Worm (Caenorhabditis elegans) whole organism, L4 larva: ENCODE results near the gene W09C2.8.

Source experiments
- F10B5.3 ChIP-seq: sonication (generic microtip); optimal IDR thresholded peaks from 2 replicates; lab custom pipeline; 2016; ENCODE audit warnings: mild to moderate bottlenecking, missing genetic modification characterization, missing compliant biosample characterization
- F37D6.2 ChIP-seq: sonication (generic microtip); optimal IDR thresholded peaks from 2 replicates; lab custom pipeline; 2016; ENCODE audit warnings: mild to moderate bottlenecking, missing genetic modification characterization, missing compliant biosample characterization
- F44E2.7 ChIP-seq: fragments of 200-800 bp; sonication (Bioruptor generic); IDR thresholded peaks from 2 replicates; pipeline ENCODE4 v2.1.2; 2022; ENCODE audit warnings: missing genetic modification characterization, missing compliant biosample characterization
- F49E8.2 ChIP-seq: sonication (generic microtip); optimal IDR thresholded peaks from 2 replicates; lab custom pipeline; 2016; ENCODE audit warnings: missing compliant biosample characterization, mild to moderate bottlenecking, missing genetic modification characterization, borderline replicate concordance
- T20F7.1 ChIP-seq: fragments of 200-800 bp; sonication (Bioruptor generic); optimal IDR thresholded peaks from 2 replicates; lab custom pipeline; 2018; ENCODE audit warnings: mild to moderate bottlenecking, missing genetic modification characterization, missing compliant biosample characterization
- T26A8.4 ChIP-seq: fragments of 200-800 bp; sonication (Bioruptor generic); IDR thresholded peaks from 2 replicates; pipeline ENCODE4 v1.3.6; 2022; ENCODE audit warnings: missing genetic modification characterization, missing compliant biosample characterization
- Y48G9A.11 ChIP-seq: fragments of 200-800 bp; sonication (Bioruptor generic); IDR thresholded peaks from 2 replicates; pipeline ENCODE4 v1.3.6; 2022; ENCODE audit warnings: missing genetic modification reagents, missing genetic modification characterization, missing compliant biosample characterization
- Y5F2A.4 ChIP-seq: fragments of 200-800 bp; sonication (Bioruptor generic); optimal IDR thresholded peaks from 2 replicates; lab custom pipeline; 2018; ENCODE audit warnings: mild to moderate bottlenecking, missing genetic modification characterization, missing compliant biosample characterization
- aha-1 ChIP-seq: fragments of 150-350 bp; peaks from one replicate; lab custom pipeline; 2014; ENCODE audit warnings: missing biosample characterization, missing genetic modification characterization
- aly-2 ChIP-seq: sonication (generic microtip); optimal IDR thresholded peaks from 2 replicates; lab custom pipeline; 2018; ENCODE audit warnings: missing biosample characterization, missing genetic modification characterization
- arid-1 ChIP-seq: fragments of 200-800 bp; sonication (Bioruptor generic); conservative IDR thresholded peaks from 2 replicates; pipeline ENCODE4 v1.3.6; 2022; ENCODE audit warnings: missing genetic modification reagents, missing genetic modification characterization, missing compliant biosample characterization
- ceh-20 ChIP-seq: fragments of 200-800 bp; sonication (Bioruptor generic); IDR thresholded peaks from 2 replicates; pipeline ENCODE4 v1.3.6; 2022; ENCODE audit warnings: missing genetic modification reagents, missing genetic modification characterization, missing compliant biosample characterization
- ceh-28 ChIP-seq: fragments of 150-350 bp; optimal IDR thresholded peaks from 2 replicates; lab custom pipeline; 2014; ENCODE audit warnings: missing biosample characterization, missing genetic modification reagents, missing genetic modification characterization
- ceh-62 ChIP-seq: sonication (generic microtip); optimal IDR thresholded peaks from 2 replicates; lab custom pipeline; 2017; ENCODE audit warnings: missing biosample characterization, missing genetic modification characterization
- daf-12 ChIP-seq: fragments of 150-350 bp; optimal IDR thresholded peaks from 2 replicates; lab custom pipeline; 2014; ENCODE audit warnings: missing biosample characterization, missing genetic modification reagents, missing genetic modification characterization
- daf-16 ChIP-seq, 3 experiments: sonication (generic microtip); optimal IDR thresholded peaks; 2 replicates each; lab custom pipeline; 2016 to 2017; ENCODE audit warnings: missing genetic modification characterization in 3 of 3, missing genetic modification reagents in 3 of 3, mild to moderate bottlenecking in 2 of 3, missing compliant biosample characterization in 2 of 3, missing biosample characterization in 1 of 3, moderate library complexity in 1 of 3
- daf-8 ChIP-seq: fragments of 200-800 bp; sonication (Bioruptor generic); IDR thresholded peaks from 2 replicates; pipeline ENCODE4 v1.3.6; 2022; ENCODE audit warnings: missing genetic modification characterization, missing compliant biosample characterization
- dmd-6 ChIP-seq: fragments of 200-800 bp; sonication (Bioruptor generic); IDR thresholded peaks from 2 replicates; pipeline ENCODE4 v1.3.6; 2022; ENCODE audit warnings: missing genetic modification reagents, missing genetic modification characterization, missing compliant biosample characterization
- dmd-9 ChIP-seq: fragments of 200-800 bp; sonication (Bioruptor generic); IDR thresholded peaks from 2 replicates; pipeline ENCODE4 v1.3.6; 2022; ENCODE audit warnings: missing genetic modification reagents, missing genetic modification characterization, missing compliant biosample characterization
- dve-1 ChIP-seq: sonication (generic microtip); optimal IDR thresholded peaks from 2 replicates; lab custom pipeline; 2017; ENCODE audit warnings: antibody characterized with exemption, mild to moderate bottlenecking, missing genetic modification characterization, missing compliant biosample characterization; ENCODE audit not compliant: insufficient read depth
- egl-43 ChIP-seq: fragments of 200-800 bp; sonication (Bioruptor generic); IDR thresholded peaks from 2 replicates; pipeline ENCODE4 v1.3.6; 2022; ENCODE audit warnings: missing genetic modification reagents, missing genetic modification characterization, missing compliant biosample characterization
- fos-1 ChIP-seq: fragments of 150-350 bp; optimal IDR thresholded peaks from 2 replicates; lab custom pipeline; 2014; ENCODE audit warnings: missing biosample characterization, missing genetic modification characterization
- gei-8 ChIP-seq: fragments of 200-800 bp; sonication (Bioruptor generic); optimal IDR thresholded peaks from 2 replicates; lab custom pipeline; 2018; ENCODE audit warnings: mild to moderate bottlenecking, missing genetic modification characterization, missing compliant biosample characterization
- hlh-11 ChIP-seq: fragments of 200-800 bp; sonication (Bioruptor generic); optimal IDR thresholded peaks from 2 replicates; lab custom pipeline; 2018; ENCODE audit warnings: mild to moderate bottlenecking, missing genetic modification characterization, missing compliant biosample characterization
- hlh-30 ChIP-seq: sonication (generic microtip); optimal IDR thresholded peaks from 2 replicates; lab custom pipeline; 2017; ENCODE audit warnings: antibody characterized with exemption, mild to moderate bottlenecking, missing genetic modification characterization, missing compliant biosample characterization; ENCODE audit not compliant: insufficient read depth
- jun-1 ChIP-seq: fragments of 150-350 bp; optimal IDR thresholded peaks from 2 replicates; lab custom pipeline; 2014; ENCODE audit warnings: missing biosample characterization, missing genetic modification reagents, missing genetic modification characterization
- lsy-2 ChIP-seq, 2 experiments: fragments of 150-350 bp in 1 of 2; sonication (generic microtip) in 1 of 2; optimal IDR thresholded peaks; 2 replicates each; lab custom pipeline; 2014 to 2017; ENCODE audit warnings: missing biosample characterization in 2 of 2, missing genetic modification characterization in 2 of 2
- mes-2 ChIP-seq: sonication (generic microtip); optimal IDR thresholded peaks from 2 replicates; lab custom pipeline; 2016; ENCODE audit warnings: missing genotype, mild to moderate bottlenecking, missing genetic modification characterization, missing compliant biosample characterization; ENCODE audit not compliant: poor library complexity, severe bottlenecking
- mxl-2 ChIP-seq: fragments of 200-800 bp; sonication (Bioruptor generic); conservative IDR thresholded peaks from 2 replicates; pipeline ENCODE4 v1.3.6; 2022; ENCODE audit warnings: missing genetic modification reagents, missing genetic modification characterization, missing compliant biosample characterization
- nhr-10 ChIP-seq: fragments of 150-350 bp; optimal IDR thresholded peaks from 2 replicates; lab custom pipeline; 2014; ENCODE audit warnings: missing biosample characterization, missing genetic modification characterization
- nhr-102 ChIP-seq: sonication (generic microtip); optimal IDR thresholded peaks from 2 replicates; lab custom pipeline; 2016; ENCODE audit warnings: mild to moderate bottlenecking, missing genetic modification characterization, moderate library complexity, missing compliant biosample characterization
- nhr-237 ChIP-seq: sonication (generic microtip); optimal IDR thresholded peaks from 2 replicates; lab custom pipeline; 2017; ENCODE audit warnings: missing biosample characterization, missing genetic modification characterization
- nhr-77 ChIP-seq: fragments of 150-350 bp; optimal IDR thresholded peaks from 2 replicates; lab custom pipeline; 2014; ENCODE audit warnings: missing biosample characterization, missing genetic modification characterization
- pha-4 ChIP-seq, 2 experiments: fragments of 150-350 bp in 1 of 2; fragments of 200-800 bp in 1 of 2; sonication (Bioruptor generic) in 1 of 2; IDR thresholded peaks in 1 of 2; optimal IDR thresholded peaks in 1 of 2; 2 replicates each; pipeline versions ENCODE4 v1.3.6 to Lab custom; 2014 to 2022; ENCODE audit warnings: missing genetic modification characterization in 2 of 2, missing genetic modification reagents in 2 of 2, missing biosample characterization in 1 of 2, missing compliant biosample characterization in 1 of 2
- php-3 ChIP-seq: fragments of 200-800 bp; sonication (Bioruptor generic); IDR thresholded peaks from 2 replicates; pipeline ENCODE4 v1.3.6; 2022; ENCODE audit warnings: missing genetic modification reagents, missing genetic modification characterization, missing compliant biosample characterization
- pqm-1 ChIP-seq: sonication (generic microtip); optimal IDR thresholded peaks from 2 replicates; lab custom pipeline; 2017; ENCODE audit warnings: missing biosample characterization, missing genetic modification characterization
- saeg-2 ChIP-seq: fragments of 200-800 bp; sonication (Bioruptor generic); IDR thresholded peaks from 2 replicates; pipeline ENCODE4 v1.3.6; 2022; ENCODE audit warnings: missing genetic modification reagents, missing genetic modification characterization, missing compliant biosample characterization
- snpc-1.2 ChIP-seq: fragments of 200-800 bp; sonication (Bioruptor generic); IDR thresholded peaks from 2 replicates; pipeline ENCODE4 v1.3.6; 2022; ENCODE audit warnings: missing genetic modification reagents, missing genetic modification characterization, missing compliant biosample characterization
- tra-1 ChIP-seq: fragments of 200-800 bp; sonication (Bioruptor generic); IDR thresholded peaks from 2 replicates; pipeline ENCODE4 v1.3.6; 2022; ENCODE audit warnings: missing genetic modification reagents, missing genetic modification characterization, missing compliant biosample characterization
- unc-130 ChIP-seq: sonication (generic microtip); optimal IDR thresholded peaks from 2 replicates; lab custom pipeline; 2016; ENCODE audit warnings: missing genetic modification reagents, missing genetic modification characterization, missing compliant biosample characterization
- zag-1 ChIP-seq: fragments of 150-350 bp; optimal IDR thresholded peaks from 2 replicates; lab custom pipeline; 2014; ENCODE audit warnings: missing biosample characterization, missing genetic modification characterization
- zfp-2 ChIP-seq: sonication (generic microtip); optimal IDR thresholded peaks from 2 replicates; lab custom pipeline; 2016; ENCODE audit warnings: mild to moderate bottlenecking, missing genetic modification characterization, missing compliant biosample characterization
- zfp-3 ChIP-seq: fragments of 200-800 bp; sonication (Bioruptor generic); conservative IDR thresholded peaks from 2 replicates; pipeline ENCODE4 v1.3.6; 2022; ENCODE audit warnings: missing genetic modification reagents, missing genetic modification characterization, missing compliant biosample characterization
- zip-11 ChIP-seq: fragments of 200-800 bp; sonication (Bioruptor generic); IDR thresholded peaks from 2 replicates; pipeline ENCODE4 v1.3.6; 2022; ENCODE audit warnings: missing genetic modification characterization, missing compliant biosample characterization
- ztf-7 ChIP-seq: fragments of 150-350 bp; optimal IDR thresholded peaks from 2 replicates; lab custom pipeline; 2014; ENCODE audit warnings: missing biosample characterization, missing genetic modification characterization

W09C2.8 gene

ce11 chrIV:9651234-9651633 is 27.1 kb upstream of the W09C2.8 start, which contains the start of gene chca-1 (continued):
- TF ChIP-seq pha-4 (GFP tag; IDR thresholded peaks at IDR 0.05; lab: Robert Waterston, UW) (no peak), pha-4 (tag; optimal IDR thresholded peaks at IDR 0.05; lab: Kevin White, UChicago) (no peak), dmd-9 (no peak), T26A8.4 (GFP tag; lab: Robert Waterston, UW) (no peak), tra-1 (GFP tag; lab: Robert Waterston, UW) (no peak), Y48G9A.11 (GFP tag; lab: Robert Waterston, UW) (no peak), ceh-62 (tag; lab: Kevin White, UChicago) (no peak), T20F7.1 (peak; percentile 14), daf-16 (GFP tag; optimal IDR thresholded peaks at IDR 0.05; lab: Kevin White, UChicago) (no peak), daf-16 (tag; optimal IDR thresholded peaks at IDR 0.05; lab: Kevin White, UChicago) (peak; percentile 96), hlh-11 (tag; lab: Kevin White, UChicago) (peak; percentile 75), gei-8 (GFP tag; lab: Kevin White, UChicago) (no peak), Y5F2A.4 (no peak), dmd-6 (GFP tag; lab: Robert Waterston, UW) (peak; percentile 88), pqm-1 (tag; lab: Kevin White, UChicago) (peak; percentile 95), nhr-10 (tag; lab: Kevin White, UChicago) (peak; percentile 22), F10B5.3 (tag; lab: Kevin White, UChicago) (no peak), zip-11 (no peak), zag-1 (tag; lab: Kevin White, UChicago) (no peak), egl-43 (GFP tag; lab: Robert Waterston, UW) (no peak), F44E2.7 (GFP tag; lab: Robert Waterston, UW) (no peak), daf-8 (GFP tag; lab: Robert Waterston, UW) (no peak), php-3 (GFP tag; lab: Robert Waterston, UW) (peak; percentile 81), ceh-28 (tag; lab: Kevin White, UChicago) (no peak), ztf-7 (peak; percentile 70), F37D6.2 (tag; lab: Kevin White, UChicago) (no peak), aly-2 (no peak), lsy-2 (tag; optimal IDR thresholded peaks at IDR 0.05; lab: Kevin White, UChicago) (peak in 1 of 2 experiments; percentile 72), unc-130 (no peak), arid-1 (GFP tag; lab: Robert Waterston, UW) (no peak), nhr-102 (peak; percentile 65), mxl-2 (GFP tag; lab: Robert Waterston, UW) (no peak), zfp-2 (tag; lab: Kevin White, UChicago) (no peak), saeg-2 (GFP tag; lab: Robert Waterston, UW) (no peak), aha-1 (tag; lab: Kevin White, UChicago) (no peak), hlh-30 (tag; lab: Kevin White, UChicago) (peak; percentile 14), F49E8.2 (tag; lab: Kevin White, UChicago) (no peak)
- TF ChIP-seq, all 104 proteins: peak for 21

- TF ChIP-seq unc-130 (no peak), F10B5.3 (tag; lab: Kevin White, UChicago) (no peak), jun-1 (no peak), snpc-1.2 (GFP tag; lab: Robert Waterston, UW) (no peak), tra-1 (GFP tag; lab: Robert Waterston, UW) (no peak), dmd-9 (no peak), nhr-77 (tag; lab: Kevin White, UChicago) (no peak), zfp-3 (GFP tag; lab: Robert Waterston, UW) (no peak), F49E8.2 (tag; lab: Kevin White, UChicago) (no peak), daf-12 (tag; lab: Kevin White, UChicago) (no peak), T20F7.1 (no peak), mes-2 (tag; lab: Kevin White, UChicago) (no peak), gei-8 (GFP tag; lab: Kevin White, UChicago) (no peak), nhr-237 (tag; lab: Kevin White, UChicago) (no peak), dve-1 (tag; lab: Kevin White, UChicago) (no peak), ceh-20 (no peak), saeg-2 (GFP tag; lab: Robert Waterston, UW) (no peak), fos-1 (tag; lab: Kevin White, UChicago) (no peak), daf-8 (GFP tag; lab: Robert Waterston, UW) (no peak)
These were observed 24.5 kb upstream of the W09C2.8 start, which contains the start of gene srm-3 for ce11 chrIV:9648682-9649081. Gene srm-3 (plus strand): TSS chrIV:9648982.
